Worm (Caenorhabditis elegans) whole organism, L4 larva: ENCODE data around the gene F26A10.2.

ENCODE experiments used
- attf-4 ChIP-seq: sonication (generic microtip); optimal IDR thresholded peaks from 3 replicates; lab custom pipeline; 2017; ENCODE audit warnings: missing biosample characterization, missing genetic modification characterization
- mdl-1 ChIP-seq, 2 experiments: fragments of 150-350 bp in 1 of 2; sonication (generic microtip) in 1 of 2; optimal IDR thresholded peaks; 2 replicates each; lab custom pipeline; 2014 to 2017; ENCODE audit warnings: missing biosample characterization in 2 of 2, missing genetic modification characterization in 2 of 2
- unc-62 ChIP-seq, 3 experiments: fragments of 150-350 bp in 1 of 3; sonication (generic microtip); optimal IDR thresholded peaks in 2 of 3; peaks in 1 of 3; 1 replicate in 1 of 3; 2 replicates in 2 of 3; lab custom pipeline; 2014 to 2017; ENCODE audit warnings: missing biosample characterization in 3 of 3, missing genetic modification characterization in 3 of 3, missing genetic modification reagents in 3 of 3, missing genotype in 1 of 3

- TF ChIP-seq unc-62 (GFP tag; optimal IDR thresholded peaks at IDR 0.05 in 1 of 2; lab: Kevin White, UChicago) = no peak
- no peak for TF ChIP-seq unc-62 (tag; optimal IDR thresholded peaks at IDR 0.05; lab: Kevin White, UChicago)
- TF ChIP-seq attf-4 (tag; lab: Kevin White, UChicago) = no peak
- TF ChIP-seq mdl-1 (tag; optimal IDR thresholded peaks at IDR 0.05; lab: Kevin White, UChicago) = no peak
Measured at ce11 chrX:7667394-7668089, 22.3 kb upstream of the F26A10.2 start, which contains the start of gene F27D9.13.
